Fruit fly (Drosophila melanogaster): ENCODE results near the gene Pp4-19C.
"Not testable (repeated sequence)": the region's sequence is repeated elsewhere in the genome, so short reads cannot be mapped to it uniquely, and the experiment has no call there.

Pp4-19C gene

DNA sequence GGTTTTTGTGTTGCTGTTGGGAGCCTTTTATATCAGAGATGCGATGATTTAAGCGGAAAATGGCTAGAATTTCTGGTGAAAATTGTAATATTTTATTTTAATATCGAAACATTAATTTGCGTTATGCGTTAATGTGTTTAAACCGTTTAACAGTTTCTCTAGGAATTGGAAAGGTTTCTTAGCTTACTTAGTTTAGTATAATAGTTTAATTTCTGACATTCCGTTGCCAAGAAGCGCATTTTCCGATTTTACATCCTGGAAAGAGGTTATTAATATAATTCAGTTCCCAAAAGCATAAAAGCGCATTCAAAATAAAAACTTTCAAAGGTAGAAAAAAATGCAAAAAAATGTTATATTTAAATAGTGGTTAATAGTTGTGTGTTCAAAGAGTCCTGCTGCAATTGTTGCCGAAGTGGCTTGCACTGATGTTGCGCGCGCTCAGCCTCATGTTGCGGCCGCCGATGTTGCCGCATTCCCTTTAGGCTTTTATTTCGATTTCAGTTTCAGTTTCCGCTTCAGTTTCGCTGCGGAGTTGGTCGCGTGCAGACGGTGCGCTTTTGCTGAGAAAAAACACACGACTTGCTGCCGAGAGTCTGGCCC is 25.1 kb upstream of the Pp4-19C start, which contains the start of gene tbc:
Gene tbc, plus strand, starts transcription at position 504 of the 600 bp plus-strand sequence.
- TF ChIP-seq sage (GFP tag; optimal IDR thresholded peaks at IDR 0.05) (no peak), GATAd (GFP tag; optimal IDR thresholded peaks at IDR 0.05) (no peak), Myc (optimal IDR thresholded peaks at IDR 0.05) (peak; percentile 51), jim (GFP tag; optimal IDR thresholded peaks at IDR 0.05) (no peak)

dm6 chrX:20447865-20448584 is 24.2 kb upstream of the Pp4-19C start:
- TF ChIP-seq Myc (optimal IDR thresholded peaks at IDR 0.05) (no peak), h (GFP tag; optimal IDR thresholded peaks at IDR 0.05) (no peak), lola (GFP tag; optimal IDR thresholded peaks at IDR 0.05) (no peak)

dm6 chrX:20446071-20446470 is 22.3 kb upstream of the Pp4-19C start, which contains the start of gene CG42578:
Gene CG42578 (plus strand): TSS chrX:20446371.
- TF ChIP-seq Vsx2 (GFP tag; optimal IDR thresholded peaks at IDR 0.05; ENCODE audit: partially characterized antibody); h (GFP tag; optimal IDR thresholded peaks at IDR 0.05); foxo (GFP tag; optimal IDR thresholded peaks at IDR 0.05): not testable (repeated sequence)

DNA sequence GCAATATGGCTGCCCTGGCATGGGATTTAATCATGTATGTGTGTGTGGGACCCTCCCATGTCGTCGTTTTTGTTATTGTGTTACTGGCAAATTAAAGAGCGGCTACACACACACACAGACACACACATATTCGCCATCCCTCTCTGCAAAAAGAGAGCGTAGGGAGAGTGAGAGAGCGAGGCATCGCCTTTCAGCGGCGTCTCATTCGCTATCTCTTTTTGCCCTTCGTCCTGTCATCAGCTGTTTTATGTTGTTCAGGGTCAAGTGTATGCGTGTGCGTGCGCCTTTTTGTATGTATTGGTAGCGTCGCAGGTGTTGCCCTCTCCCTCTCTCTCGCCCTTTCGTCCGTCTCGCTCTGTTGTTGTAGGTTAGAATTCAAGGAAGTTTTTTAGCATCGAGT is 13.1 kb upstream of the Pp4-19C start:
- no peak for TF ChIP-seq br (GFP tag; optimal IDR thresholded peaks at IDR 0.05)
- TF ChIP-seq CrebA (GFP tag; optimal IDR thresholded peaks at IDR 0.05; ENCODE audit: borderline replicate concordance) = no peak
- TF ChIP-seq dl (GFP tag; optimal IDR thresholded peaks at IDR 0.05; ENCODE audit: insufficient read depth in 1 of 2, partially characterized antibody in 2 of 2) = no peak

DNA sequence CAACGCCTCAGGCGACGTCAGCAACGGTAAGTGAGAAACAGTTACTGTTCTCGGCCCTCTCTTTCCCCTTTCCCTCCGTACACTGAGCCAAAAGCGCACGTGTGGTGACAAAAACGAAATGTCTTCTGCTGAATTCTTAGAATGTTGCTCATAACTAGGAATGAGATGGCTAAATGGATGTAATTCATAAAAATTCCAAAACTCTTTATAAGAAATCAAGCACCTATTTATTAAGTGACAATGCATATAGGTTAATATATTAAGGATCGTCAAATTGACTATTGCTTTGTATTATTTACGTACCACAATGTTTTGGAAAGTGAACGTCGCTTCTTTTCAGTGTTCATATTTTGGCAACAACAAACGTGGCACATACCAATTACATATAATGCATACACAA is 10.7 kb upstream of the Pp4-19C start:
- TF ChIP-seq Hnf4 (GFP tag; optimal IDR thresholded peaks at IDR 0.05) = no peak
- TF ChIP-seq Myc (optimal IDR thresholded peaks at IDR 0.05) = no peak
- no peak for TF ChIP-seq Sp1 (GFP tag; optimal IDR thresholded peaks at IDR 0.05)
- TF ChIP-seq Mio (GFP tag; optimal IDR thresholded peaks at IDR 0.05) = no peak
- no peak for TF ChIP-seq dmrt93B (GFP tag; optimal IDR thresholded peaks at IDR 0.05)
- no peak for TF ChIP-seq psq (GFP tag; optimal IDR thresholded peaks at IDR 0.05)
- TF ChIP-seq h (GFP tag; optimal IDR thresholded peaks at IDR 0.05) = no peak
- no peak for TF ChIP-seq sv (GFP tag; optimal IDR thresholded peaks at IDR 0.05)
- no peak for TF ChIP-seq CrebA (GFP tag; optimal IDR thresholded peaks at IDR 0.05; ENCODE audit: borderline replicate concordance)
- TF ChIP-seq lola (GFP tag; optimal IDR thresholded peaks at IDR 0.05) = no peak
- TF ChIP-seq br (GFP tag; optimal IDR thresholded peaks at IDR 0.05) = no peak
- TF ChIP-seq Vsx2 (GFP tag; optimal IDR thresholded peaks at IDR 0.05; ENCODE audit: partially characterized antibody) = no peak
- no peak for TF ChIP-seq fru (GFP tag; optimal IDR thresholded peaks at IDR 0.05)
- TF ChIP-seq usp (GFP tag; optimal IDR thresholded peaks at IDR 0.05) = no peak
- TF ChIP-seq Jra (GFP tag; optimal IDR thresholded peaks at IDR 0.05) = no peak

- TF ChIP-seq ey (GFP tag; optimal IDR thresholded peaks at IDR 0.05) (no peak), N (GFP tag; optimal IDR thresholded peaks at IDR 0.05) (peak; percentile 26), woc (GFP tag; optimal IDR thresholded peaks at IDR 0.05) (peak; percentile 10), HLH106 (tag; optimal IDR thresholded peaks at IDR 0.05) (peak; percentile 35), sv (GFP tag; optimal IDR thresholded peaks at IDR 0.05) (no peak), h (GFP tag; optimal IDR thresholded peaks at IDR 0.05) (no peak)
Measured at dm6 chrX:20433345-20434332, 9.8 kb upstream of the Pp4-19C start, which contains the start of gene CG1695. Gene CG1695 (plus strand): TSS chrX:20433950.
